Worm (Caenorhabditis elegans) whole organism, L4/young adult: ENCODE data around the gene inos-1.

Experiments
- W03F9.2 ChIP-seq: fragments of 150-350 bp; optimal IDR thresholded peaks from 2 replicates; lab custom pipeline; 2014; ENCODE audit warnings: missing biosample characterization, missing genetic modification characterization
- dao-5 ChIP-seq: sonication (generic microtip); optimal IDR thresholded peaks from 2 replicates; lab custom pipeline; 2016; ENCODE audit warnings: missing genotype, missing genetic modification characterization, moderate library complexity, missing compliant biosample characterization
- him-1 ChIP-seq: sonication (generic microtip); optimal IDR thresholded peaks from 2 replicates; lab custom pipeline; 2016; ENCODE audit warnings: missing genotype, missing genetic modification reagents, missing genetic modification characterization, missing compliant biosample characterization

DNA sequence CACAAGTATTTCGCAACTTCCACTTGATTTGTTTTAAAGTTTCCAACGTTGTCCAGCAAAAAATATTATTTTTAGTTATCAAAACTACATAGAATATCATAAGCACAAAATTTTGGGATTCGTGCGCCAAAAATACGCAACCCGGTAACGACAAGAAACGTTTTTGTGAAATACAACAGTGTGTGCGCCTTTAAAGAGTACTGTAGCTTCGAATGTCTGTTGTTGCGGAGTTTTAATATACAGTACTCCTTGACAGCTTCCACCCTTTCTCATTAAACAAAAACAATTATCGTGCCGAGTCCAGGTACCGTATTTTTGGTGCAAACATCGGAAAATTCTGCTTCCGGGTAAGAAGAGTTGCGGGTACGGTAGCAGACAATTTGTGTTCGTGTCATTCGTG lies 19.9 kb downstream of the inos-1 start:
- TF ChIP-seq dao-5 (tag; lab: Kevin White, UChicago) (no peak), him-1 (tag; lab: Kevin White, UChicago) (no peak), W03F9.2 (tag; lab: Kevin White, UChicago) (no peak)
